Fruit fly (Drosophila melanogaster): ENCODE measurements around the gene Usp2.
A peak's percentile ranks its signal among the peaks of the same experiment; 100 is the strongest.

Usp2 gene

dm6 chrX:22479207-22479820 is 23.7 kb downstream of the Usp2 start (continued):
- TF ChIP-seq CG10654 (GFP tag; optimal IDR thresholded peaks at IDR 0.05) (no peak), gcm (GFP tag; optimal IDR thresholded peaks at IDR 0.05) (no peak), CG13775 (GFP tag; optimal IDR thresholded peaks at IDR 0.05) (no peak), CG2889 (GFP tag; IDR thresholded peaks at IDR 0.05) (no peak), CG31224 (GFP tag; IDR thresholded peaks at IDR 0.05) (no peak), chn (GFP tag; optimal IDR thresholded peaks at IDR 0.05) (no peak), corto (GFP tag; optimal IDR thresholded peaks at IDR 0.05) (no peak), CG3281 (GFP tag; optimal IDR thresholded peaks at IDR 0.05) (no peak), Hr51 (GFP tag; optimal IDR thresholded peaks at IDR 0.05) (peak in 1 of 2 experiments; percentile 29), CG10209 (GFP tag; optimal IDR thresholded peaks at IDR 0.05) (no peak), ase (GFP tag; IDR thresholded peaks at IDR 0.05) (no peak), ATbp (GFP tag; optimal IDR thresholded peaks at IDR 0.05) (peak; percentile 31), prd (optimal IDR thresholded peaks at IDR 0.05) (no peak), prd (GFP tag; IDR thresholded peaks at IDR 0.05) (0 out of 3 replicates have a peak, but pooled peaks have one; percentile 12), ERR (GFP tag; optimal IDR thresholded peaks at IDR 0.05) (no peak), Asciz (GFP tag; optimal IDR thresholded peaks at IDR 0.05) (peak; percentile 30), Sox102F (GFP tag; optimal IDR thresholded peaks at IDR 0.05) (peak; percentile 56), vfl (GFP tag; optimal IDR thresholded peaks at IDR 0.05) (no peak), CG11247 (GFP tag; IDR thresholded peaks at IDR 0.05) (no peak), Sox100B (GFP tag; optimal IDR thresholded peaks at IDR 0.05) (peak; percentile 22), tap (tag; optimal IDR thresholded peaks at IDR 0.05) (no peak), BtbVII (GFP tag; optimal IDR thresholded peaks at IDR 0.05) (peak; percentile 12), dysf (GFP tag; IDR thresholded peaks at IDR 0.05) (0 out of 3 replicates have a peak, but pooled peaks have one; percentile 15), CoRest (tag; optimal IDR thresholded peaks at IDR 0.05) (peak; percentile 18), CG11398 (GFP tag; optimal IDR thresholded peaks at IDR 0.05) (no peak), CG6254 (GFP tag; optimal IDR thresholded peaks at IDR 0.05) (peak; percentile 5), nmo (GFP tag; optimal IDR thresholded peaks at IDR 0.05) (peak; percentile 38), ems (GFP tag; optimal IDR thresholded peaks at IDR 0.05) (no peak), CG10979 (tag; optimal IDR thresholded peaks at IDR 0.05) (peak; percentile 3), abd-A (tag; optimal IDR thresholded peaks at IDR 0.05) (no peak), CG11093 (GFP tag; IDR thresholded peaks at IDR 0.05) (no peak), Atf3 (GFP tag; optimal IDR thresholded peaks at IDR 0.05) (no peak), CG31441 (GFP tag; IDR thresholded peaks at IDR 0.05) (peak; percentile 28; the same call in 1 of the 2 replicates), jumu (GFP tag; optimal IDR thresholded peaks at IDR 0.05) (no peak), Oli (tag; optimal IDR thresholded peaks at IDR 0.05) (peak; percentile 12), CG13296 (GFP tag; optimal IDR thresholded peaks at IDR 0.05) (no peak), CG1529 (GFP tag; optimal IDR thresholded peaks at IDR 0.05) (peak; percentile 10), Eip74EF (GFP tag; optimal IDR thresholded peaks at IDR 0.05) (peak in 1 of 2 experiments; percentile 36), Vsx1 (GFP tag; optimal IDR thresholded peaks at IDR 0.05) (no peak), bsh (GFP tag; optimal IDR thresholded peaks at IDR 0.05) (peak in 1 of 2 experiments; percentile 40), CG3407 (GFP tag; optimal IDR thresholded peaks at IDR 0.05) (peak; percentile 27), ftz-f1 (GFP tag; optimal IDR thresholded peaks at IDR 0.05) (no peak), CG1233 (GFP tag; optimal IDR thresholded peaks at IDR 0.05) (peak; percentile 2), CG9797 (GFP tag; optimal IDR thresholded peaks at IDR 0.05) (no peak), caup (GFP tag; optimal IDR thresholded peaks at IDR 0.05; ENCODE audit: severe bottlenecking) (no peak), CHES-1-like (GFP tag; optimal IDR thresholded peaks at IDR 0.05) (no peak), CG15601 (tag; optimal IDR thresholded peaks at IDR 0.05) (peak; percentile 41), nerfin-2 (GFP tag; IDR thresholded peaks at IDR 0.05; ENCODE audit: partially characterized antibody) (no peak)
